Worm (Caenorhabditis elegans) whole organism, L4 larva: Measurements from ENCODE around the gene swt-1.

ENCODE experiments used
- D1046.2 ChIP-seq: fragments of 200-800 bp; sonication (Bioruptor generic); IDR thresholded peaks from 2 replicates; pipeline ENCODE4 v1.3.6; 2022; ENCODE audit warnings: missing genetic modification characterization, missing compliant biosample characterization
- F10B5.3 ChIP-seq: sonication (generic microtip); optimal IDR thresholded peaks from 2 replicates; lab custom pipeline; 2016; ENCODE audit warnings: mild to moderate bottlenecking, missing genetic modification characterization, missing compliant biosample characterization
- F26F4.8 ChIP-seq: fragments of 200-800 bp; sonication (Bioruptor generic); conservative IDR thresholded peaks from 2 replicates; pipeline ENCODE4 v1.3.6; 2022; ENCODE audit warnings: missing genetic modification characterization, missing compliant biosample characterization
- F44E2.7 ChIP-seq: fragments of 200-800 bp; sonication (Bioruptor generic); IDR thresholded peaks from 2 replicates; pipeline ENCODE4 v2.1.2; 2022; ENCODE audit warnings: missing genetic modification characterization, missing compliant biosample characterization
- R02D3.7 ChIP-seq: fragments of 150-350 bp; sonication (generic microtip); optimal IDR thresholded peaks from 3 replicates; lab custom pipeline; 2014; ENCODE audit warnings: missing biosample characterization, missing genetic modification characterization
- T26A8.4 ChIP-seq: fragments of 200-800 bp; sonication (Bioruptor generic); IDR thresholded peaks from 2 replicates; pipeline ENCODE4 v1.3.6; 2022; ENCODE audit warnings: missing genetic modification characterization, missing compliant biosample characterization
- Y48G9A.11 ChIP-seq: fragments of 200-800 bp; sonication (Bioruptor generic); IDR thresholded peaks from 2 replicates; pipeline ENCODE4 v1.3.6; 2022; ENCODE audit warnings: missing genetic modification reagents, missing genetic modification characterization, missing compliant biosample characterization
- ama-1 ChIP-seq: fragments of 150-350 bp; optimal IDR thresholded peaks from 2 replicates; lab custom pipeline; 2014; ENCODE audit warnings: inconsistent platforms, mixed read lengths
- ceh-20 ChIP-seq: fragments of 200-800 bp; sonication (Bioruptor generic); IDR thresholded peaks from 2 replicates; pipeline ENCODE4 v1.3.6; 2022; ENCODE audit warnings: missing genetic modification reagents, missing genetic modification characterization, missing compliant biosample characterization
- ceh-44 ChIP-seq: fragments of 200-800 bp; sonication (Bioruptor generic); IDR thresholded peaks from 2 replicates; pipeline ENCODE4 v1.3.6; 2022; ENCODE audit warnings: missing genetic modification reagents, missing genetic modification characterization, missing compliant biosample characterization
- ceh-82 ChIP-seq: sonication (generic microtip); optimal IDR thresholded peaks from 2 replicates; lab custom pipeline; 2017; ENCODE audit warnings: missing biosample characterization, missing genetic modification characterization
- ces-1 ChIP-seq: fragments of 150-350 bp; sonication (generic microtip); optimal IDR thresholded peaks from 4 replicates; lab custom pipeline; 2014; ENCODE audit warnings: missing biosample characterization, missing genetic modification reagents, missing genetic modification characterization
- ctbp-1 ChIP-seq: fragments of 200-800 bp; sonication (Bioruptor generic); IDR thresholded peaks from 2 replicates; pipeline ENCODE4 v1.3.6; 2022; ENCODE audit warnings: missing genetic modification reagents, missing genetic modification characterization, missing compliant biosample characterization
- daf-16 ChIP-seq, 3 experiments: sonication (generic microtip); optimal IDR thresholded peaks; 2 replicates each; lab custom pipeline; 2016 to 2017; ENCODE audit warnings: missing genetic modification characterization in 3 of 3, missing genetic modification reagents in 3 of 3, mild to moderate bottlenecking in 2 of 3, missing compliant biosample characterization in 2 of 3, missing biosample characterization in 1 of 3, moderate library complexity in 1 of 3
- fkh-10 ChIP-seq: fragments of 150-350 bp; optimal IDR thresholded peaks from 2 replicates; lab custom pipeline; 2014; ENCODE audit warnings: missing biosample characterization, missing genetic modification reagents, missing genetic modification characterization
- gei-8 ChIP-seq: fragments of 200-800 bp; sonication (Bioruptor generic); optimal IDR thresholded peaks from 2 replicates; lab custom pipeline; 2018; ENCODE audit warnings: mild to moderate bottlenecking, missing genetic modification characterization, missing compliant biosample characterization
- hif-1 ChIP-seq, 2 experiments: sonication (generic microtip); optimal IDR thresholded peaks; 2 replicates each; lab custom pipeline; 2016 to 2017; ENCODE audit warnings: missing compliant biosample characterization in 2 of 2, missing genetic modification characterization in 2 of 2, missing genetic modification reagents in 2 of 2, missing genotype in 2 of 2, mild to moderate bottlenecking in 1 of 2
- hlh-30 ChIP-seq: sonication (generic microtip); optimal IDR thresholded peaks from 2 replicates; lab custom pipeline; 2017; ENCODE audit warnings: antibody characterized with exemption, mild to moderate bottlenecking, missing genetic modification characterization, missing compliant biosample characterization; ENCODE audit not compliant: insufficient read depth
- jun-1 ChIP-seq: fragments of 150-350 bp; optimal IDR thresholded peaks from 2 replicates; lab custom pipeline; 2014; ENCODE audit warnings: missing biosample characterization, missing genetic modification reagents, missing genetic modification characterization
- lin-1 ChIP-seq: fragments of 200-800 bp; sonication (Bioruptor generic); IDR thresholded peaks from 2 replicates; pipeline ENCODE4 v1.3.6; 2022; ENCODE audit warnings: missing genetic modification reagents, missing genetic modification characterization, missing compliant biosample characterization
- lin-38 ChIP-seq: fragments of 200-800 bp; sonication (Bioruptor generic); IDR thresholded peaks from 2 replicates; pipeline ENCODE4 v1.3.6; 2022; ENCODE audit warnings: missing genetic modification reagents, missing genetic modification characterization, missing compliant biosample characterization
- lir-3 ChIP-seq: sonication (generic microtip); optimal IDR thresholded peaks from 2 replicates; lab custom pipeline; 2016; ENCODE audit warnings: mild to moderate bottlenecking, missing genetic modification characterization, missing compliant biosample characterization
- lsy-2 ChIP-seq, 2 experiments: fragments of 150-350 bp in 1 of 2; sonication (generic microtip) in 1 of 2; optimal IDR thresholded peaks; 2 replicates each; lab custom pipeline; 2014 to 2017; ENCODE audit warnings: missing biosample characterization in 2 of 2, missing genetic modification characterization in 2 of 2
- madf-5 ChIP-seq, 2 experiments: fragments of 200-800 bp; sonication (Bioruptor generic); IDR thresholded peaks; 2 replicates each; pipeline ENCODE4 v1.3.6; 2022; ENCODE audit warnings: missing compliant biosample characterization in 2 of 2, missing genetic modification characterization in 2 of 2
- mdl-1 ChIP-seq, 2 experiments: fragments of 150-350 bp in 1 of 2; sonication (generic microtip) in 1 of 2; optimal IDR thresholded peaks; 2 replicates each; lab custom pipeline; 2014 to 2017; ENCODE audit warnings: missing biosample characterization in 2 of 2, missing genetic modification characterization in 2 of 2
- nhr-10 ChIP-seq: fragments of 150-350 bp; optimal IDR thresholded peaks from 2 replicates; lab custom pipeline; 2014; ENCODE audit warnings: missing biosample characterization, missing genetic modification characterization
- nhr-111 ChIP-seq: fragments of 200-800 bp; sonication (Bioruptor generic); optimal IDR thresholded peaks from 2 replicates; lab custom pipeline; 2018; ENCODE audit warnings: mild to moderate bottlenecking, missing genetic modification characterization, missing compliant biosample characterization
- nhr-28 ChIP-seq: fragments of 150-350 bp; optimal IDR thresholded peaks from 2 replicates; lab custom pipeline; 2014; ENCODE audit warnings: missing biosample characterization, missing genetic modification characterization
- nhr-48 ChIP-seq: sonication (generic microtip); optimal IDR thresholded peaks from 2 replicates; lab custom pipeline; 2016; ENCODE audit warnings: mild to moderate bottlenecking, missing genetic modification characterization, missing compliant biosample characterization
- nhr-6 ChIP-seq: fragments of 150-350 bp; optimal IDR thresholded peaks from 2 replicates; lab custom pipeline; 2014; ENCODE audit warnings: missing biosample characterization, missing genetic modification characterization
- pqm-1 ChIP-seq: sonication (generic microtip); optimal IDR thresholded peaks from 2 replicates; lab custom pipeline; 2017; ENCODE audit warnings: missing biosample characterization, missing genetic modification characterization
- saeg-2 ChIP-seq: fragments of 200-800 bp; sonication (Bioruptor generic); IDR thresholded peaks from 2 replicates; pipeline ENCODE4 v1.3.6; 2022; ENCODE audit warnings: missing genetic modification reagents, missing genetic modification characterization, missing compliant biosample characterization
- snpc-4 ChIP-seq: fragments of 150-350 bp; optimal IDR thresholded peaks from 2 replicates; lab custom pipeline; 2014; ENCODE audit warnings: missing biosample characterization, missing genetic modification characterization
- spr-3 ChIP-seq: fragments of 200-800 bp; sonication (Bioruptor generic); optimal IDR thresholded peaks from 2 replicates; lab custom pipeline; 2018; ENCODE audit warnings: mild to moderate bottlenecking, missing genetic modification characterization, missing compliant biosample characterization
- tag-97 ChIP-seq: fragments of 200-800 bp; sonication (Bioruptor generic); IDR thresholded peaks from 2 replicates; pipeline ENCODE4 v1.3.6; 2022; ENCODE audit warnings: missing genetic modification characterization, missing compliant biosample characterization
- tra-1 ChIP-seq: fragments of 200-800 bp; sonication (Bioruptor generic); IDR thresholded peaks from 2 replicates; pipeline ENCODE4 v1.3.6; 2022; ENCODE audit warnings: missing genetic modification reagents, missing genetic modification characterization, missing compliant biosample characterization
- unc-130 ChIP-seq: sonication (generic microtip); optimal IDR thresholded peaks from 2 replicates; lab custom pipeline; 2016; ENCODE audit warnings: missing genetic modification reagents, missing genetic modification characterization, missing compliant biosample characterization
- unc-62 ChIP-seq, 3 experiments: fragments of 150-350 bp in 1 of 3; sonication (generic microtip); optimal IDR thresholded peaks in 2 of 3; peaks in 1 of 3; 1 replicate in 1 of 3; 2 replicates in 2 of 3; lab custom pipeline; 2014 to 2017; ENCODE audit warnings: missing biosample characterization in 3 of 3, missing genetic modification characterization in 3 of 3, missing genetic modification reagents in 3 of 3, missing genotype in 1 of 3

The swt-1 gene

DNA sequence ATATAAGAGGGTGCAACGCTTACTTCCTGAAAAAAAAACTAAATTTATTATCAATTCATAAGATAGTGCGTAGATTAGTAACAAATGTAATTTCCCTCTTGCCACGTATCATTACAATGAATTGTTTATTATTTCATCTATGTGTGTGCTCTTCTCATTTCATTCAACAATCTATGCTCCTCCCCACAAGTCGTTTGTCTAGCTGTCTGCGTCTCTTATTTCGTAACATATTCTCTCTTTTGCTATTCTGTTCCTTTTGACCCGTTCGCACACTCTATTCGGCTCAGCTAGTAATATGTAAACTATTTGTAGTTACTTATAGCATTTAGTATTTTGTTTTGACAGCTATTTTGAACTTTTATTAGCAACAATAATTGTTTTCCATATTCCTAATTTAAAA is 25.3 kb upstream of the swt-1 start (continued):
- no peak for TF ChIP-seq ceh-44 (GFP tag; lab: Robert Waterston, UW)
- no peak for TF ChIP-seq jun-1 (tag; lab: Kevin White, UChicago)
- peak; percentile 5 for TF ChIP-seq nhr-6 (tag; lab: Kevin White, UChicago)
- no peak for TF ChIP-seq nhr-48
- TF ChIP-seq nhr-111 (GFP tag; lab: Kevin White, UChicago): no peak
- no peak for TF ChIP-seq tra-1 (GFP tag; lab: Robert Waterston, UW)
- TF ChIP-seq mdl-1 (tag; optimal IDR thresholded peaks at IDR 0.05; lab: Kevin White, UChicago): no peak
- peak in 1 of 2 experiments; percentile 44 for TF ChIP-seq lsy-2 (tag; optimal IDR thresholded peaks at IDR 0.05; lab: Kevin White, UChicago)
- TF ChIP-seq madf-5 (GFP tag; IDR thresholded peaks at IDR 0.05; lab: Robert Waterston, UW): no peak
- no peak for TF ChIP-seq ceh-20 (GFP tag; lab: Robert Waterston, UW)
- TF ChIP-seq spr-3 (GFP tag; lab: Kevin White, UChicago): no peak
- TF ChIP-seq unc-62 (GFP tag; optimal IDR thresholded peaks at IDR 0.05 in 1 of 2; lab: Kevin White, UChicago): peak in 1 of 2 experiments; percentile 61
- no peak for TF ChIP-seq unc-62 (tag; optimal IDR thresholded peaks at IDR 0.05; lab: Kevin White, UChicago)
- no peak for TF ChIP-seq fkh-10 (GFP tag; lab: Kevin White, UChicago)
- no peak for TF ChIP-seq snpc-4 (tag; lab: Kevin White, UChicago)

- TF ChIP-seq lin-1: no peak
These were observed 24.0 kb upstream of the swt-1 start, which contains the start of gene best-19 for ce11 chrIV:283347-283746. Gene best-19, plus strand, starts transcription at chrIV:283647.

DNA sequence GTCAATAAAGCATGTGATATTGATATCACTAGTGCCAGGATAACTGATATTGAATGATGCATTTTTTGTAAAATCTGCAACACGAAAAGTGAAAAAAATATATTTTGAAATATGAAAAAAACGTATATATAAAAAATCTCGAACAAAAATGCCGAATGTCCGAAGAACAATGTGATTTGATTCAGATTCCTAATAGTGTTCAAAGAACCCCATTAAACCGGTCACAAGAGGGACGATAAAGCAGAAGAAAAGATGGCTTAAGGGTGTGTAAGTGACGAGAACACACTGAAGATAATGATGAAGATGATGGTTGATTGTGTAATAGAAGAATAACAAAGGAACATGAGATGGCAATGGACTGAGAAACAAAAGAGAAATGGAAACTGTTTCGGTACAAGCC is 19.3 kb upstream of the swt-1 start, which contains the start of gene T21D12.14:
TSS of gene T21D12.14 (minus strand) at position 101 of the 400 bp plus-strand sequence.
- TF ChIP-seq jun-1 (tag; lab: Kevin White, UChicago) (no peak), nhr-28 (tag; lab: Kevin White, UChicago) (no peak), nhr-111 (GFP tag; lab: Kevin White, UChicago) (no peak), hlh-30 (tag; lab: Kevin White, UChicago) (peak; percentile 22), F10B5.3 (tag; lab: Kevin White, UChicago) (no peak), lin-38 (GFP tag; lab: Robert Waterston, UW) (no peak), Y48G9A.11 (no peak), tag-97 (GFP tag; lab: Robert Waterston, UW) (no peak), ceh-44 (GFP tag; lab: Robert Waterston, UW) (no peak), gei-8 (GFP tag; lab: Kevin White, UChicago) (no peak), unc-62 (GFP tag; optimal IDR thresholded peaks at IDR 0.05 in 1 of 2; lab: Kevin White, UChicago) (peak in 1 of 2 experiments; percentile 89), unc-62 (tag; optimal IDR thresholded peaks at IDR 0.05; lab: Kevin White, UChicago) (no peak), madf-5 (GFP tag; IDR thresholded peaks at IDR 0.05; lab: Robert Waterston, UW) (no peak)

- TF ChIP-seq unc-62 (GFP tag; optimal IDR thresholded peaks at IDR 0.05 in 1 of 2; lab: Kevin White, UChicago) (peak in 1 of 2 experiments; percentile 89), unc-62 (tag; optimal IDR thresholded peaks at IDR 0.05; lab: Kevin White, UChicago) (no peak), unc-130 (GFP tag; lab: Kevin White, UChicago) (no peak)
These were observed 16.9 kb upstream of the swt-1 start for ce11 chrIV:290387-290786.

DNA sequence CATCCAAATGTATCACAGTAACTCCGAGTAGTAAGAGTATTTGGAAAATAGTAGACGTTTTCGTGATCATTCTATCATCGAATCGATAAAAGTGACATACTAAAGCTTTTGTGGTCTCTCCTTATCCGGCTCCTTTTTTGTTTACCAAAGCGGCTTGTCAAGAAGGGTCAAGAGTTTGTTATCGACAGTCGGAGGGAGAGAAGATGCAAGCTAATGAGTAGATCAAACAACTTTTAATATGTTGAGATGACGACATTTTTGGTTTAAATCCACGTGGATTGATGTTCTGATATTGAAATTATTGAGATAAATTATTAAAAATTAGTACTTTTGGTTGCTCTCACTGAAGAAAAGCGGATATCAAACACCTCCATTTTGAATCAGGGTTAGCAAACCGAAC is 15.9 kb upstream of the swt-1 start, which contains the start of gene T21D12.7:
TSS of gene T21D12.7 (minus strand) at position 101 of the 400 bp plus-strand sequence.
- TF ChIP-seq F26F4.8 (GFP tag; lab: Robert Waterston, UW) (no peak), pqm-1 (tag; lab: Kevin White, UChicago) (no peak), saeg-2 (GFP tag; lab: Robert Waterston, UW) (no peak), nhr-10 (no peak), F44E2.7 (no peak), unc-130 (GFP tag; lab: Kevin White, UChicago) (no peak)

DNA sequence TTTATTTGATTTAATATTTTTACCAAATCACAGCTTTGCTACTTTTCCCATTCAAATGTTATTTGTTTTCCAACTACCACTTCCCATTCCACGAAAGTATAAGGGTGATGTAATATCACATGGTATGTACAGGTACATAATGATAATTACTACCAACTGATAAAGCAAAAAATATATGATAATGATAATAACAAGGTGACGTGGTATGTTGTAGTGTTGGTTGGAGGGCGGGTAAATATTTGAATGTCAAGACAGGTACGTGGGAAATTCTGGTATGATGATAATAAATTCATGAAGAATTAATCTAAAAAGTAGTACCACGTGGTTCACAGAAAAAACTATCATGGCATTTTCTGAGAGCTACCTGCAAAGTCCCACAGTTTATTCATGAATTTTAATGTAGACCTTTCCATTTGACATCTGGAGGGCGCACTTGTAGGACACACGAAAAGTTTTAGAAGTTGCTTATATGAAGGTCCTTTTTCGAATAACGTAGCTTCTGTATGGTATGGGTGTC is 15.4 kb upstream of the swt-1 start:
- peak in 1 of 2 experiments; percentile 13 for TF ChIP-seq lsy-2 (tag; optimal IDR thresholded peaks at IDR 0.05; lab: Kevin White, UChicago)
- TF ChIP-seq ctbp-1: no peak
- TF ChIP-seq lin-38 (GFP tag; lab: Robert Waterston, UW): 0 out of 2 replicates have a peak, but pooled peaks have one; percentile 30
- no peak for TF ChIP-seq ceh-82
- TF ChIP-seq lir-3 (tag; lab: Kevin White, UChicago): no peak
- TF ChIP-seq R02D3.7 (tag; lab: Kevin White, UChicago): no peak
- peak in 1 of 2 experiments; percentile 47 for TF ChIP-seq daf-16 (GFP tag; optimal IDR thresholded peaks at IDR 0.05; lab: Kevin White, UChicago)
- peak; percentile 98 for TF ChIP-seq daf-16 (tag; optimal IDR thresholded peaks at IDR 0.05; lab: Kevin White, UChicago)
- TF ChIP-seq F44E2.7: no peak
- no peak; the same call in 1 of the 2 replicates for TF ChIP-seq T26A8.4
- TF ChIP-seq hif-1 (tag; optimal IDR thresholded peaks at IDR 0.05; lab: Kevin White, UChicago): peak in 1 of 2 experiments; percentile 28
- no peak for TF ChIP-seq ces-1 (GFP tag; lab: Kevin White, UChicago)
- no peak for TF ChIP-seq ama-1 (lab: Kevin White, UChicago)
- no peak for TF ChIP-seq D1046.2 (GFP tag; lab: Robert Waterston, UW)
- no peak for TF ChIP-seq ceh-44 (GFP tag; lab: Robert Waterston, UW)
